ENCODE assay signal across 5 worm cellular contexts in genomic region chrX:8083919-8084318, ce11.
TF ChIP-seq lines count a peak whose summit lies in the region.

Gene K07E3.4, minus strand, starts transcription at chrX:8084018.

TF ChIP-seq in whole organism, L1 larva, 84 proteins besides CTCF, POLR2A, EP300 and RAD21 (continued from another document and continues in another):
- peak; percentile 87 for TF ChIP-seq blmp-1 (tag; optimal IDR thresholded peaks at IDR 0.05; lab: Kevin White, UChicago)
- peak; percentile 67 for TF ChIP-seq mep-1 (tag; optimal IDR thresholded peaks at IDR 0.05; lab: Kevin White, UChicago)
- TF ChIP-seq ceh-88 (GFP tag; IDR thresholded peaks at IDR 0.05; lab: Robert Waterston, UW) = no peak
- TF ChIP-seq unc-62 (GFP tag; optimal IDR thresholded peaks at IDR 0.05; lab: Kevin White, UChicago) = no peak
- TF ChIP-seq lin-35 (GFP tag; optimal IDR thresholded peaks at IDR 0.05; lab: Kevin White, UChicago) = peak; percentile 10 to 76
- no peak for TF ChIP-seq pqm-1 (tag; optimal IDR thresholded peaks at IDR 0.05; lab: Kevin White, UChicago)
- peak in 5 of 6 experiments; percentile 27 to 88 (median 80) for TF ChIP-seq elt-3 (tag; optimal IDR thresholded peaks at IDR 0.05; lab: Kevin White, UChicago)
- TF ChIP-seq unc-98 (GFP tag; IDR thresholded peaks at IDR 0.05; lab: Robert Waterston, UW) = no peak
- peak; percentile 91 for TF ChIP-seq nhr-20 (tag; optimal IDR thresholded peaks at IDR 0.05; lab: Kevin White, UChicago)
- TF ChIP-seq aha-1 (tag; optimal IDR thresholded peaks at IDR 0.05; lab: Kevin White, UChicago) = no peak
- peak; percentile 88 for TF ChIP-seq nhr-90 (tag; optimal IDR thresholded peaks at IDR 0.05; lab: Kevin White, UChicago; ENCODE audit: poor library complexity)
- peak; percentile 86 for TF ChIP-seq nhr-71 (tag; optimal IDR thresholded peaks at IDR 0.05; lab: Kevin White, UChicago)
- TF ChIP-seq lin-14 (GFP tag; optimal IDR thresholded peaks at IDR 0.05; lab: Kevin White, UChicago) = peak; percentile 90
- TF ChIP-seq ztf-4 (tag; optimal IDR thresholded peaks at IDR 0.05; lab: Kevin White, UChicago) = peak; percentile 39
- TF ChIP-seq ama-1 (optimal IDR thresholded peaks at IDR 0.05; lab: Kevin White, UChicago) = peak; percentile 14
- TF ChIP-seq nhr-19 (GFP tag; conservative IDR thresholded peaks at IDR 0.05; lab: Robert Waterston, UW) = peak; percentile 54
- peak; percentile 52 for TF ChIP-seq jun-1 (tag; optimal IDR thresholded peaks at IDR 0.05; lab: Kevin White, UChicago)
- TF ChIP-seq skn-1 (tag; optimal IDR thresholded peaks at IDR 0.05; lab: Kevin White, UChicago) = no peak
- TF ChIP-seq grh-1 (GFP tag; IDR thresholded peaks at IDR 0.05; lab: Robert Waterston, UW) = peak; percentile 57
- peak; percentile 58 for TF ChIP-seq nhr-47 (tag; optimal IDR thresholded peaks at IDR 0.05; lab: Kevin White, UChicago)
- TF ChIP-seq F16B12.6 (tag; optimal IDR thresholded peaks at IDR 0.05; lab: Kevin White, UChicago) = no peak
- TF ChIP-seq tbx-2 (tag; optimal IDR thresholded peaks at IDR 0.05; lab: Kevin White, UChicago) = peak; percentile 57
- peak; percentile 78 for TF ChIP-seq elt-2 (tag; optimal IDR thresholded peaks at IDR 0.05; lab: Kevin White, UChicago)
- peak; percentile 29 to 40 for TF ChIP-seq lsy-2 (tag; optimal IDR thresholded peaks at IDR 0.05; lab: Kevin White, UChicago)
- TF ChIP-seq nhr-85 (tag; lab: Kevin White, UChicago) = peak; percentile 98
- no peak for TF ChIP-seq sup-37 (GFP tag; optimal IDR thresholded peaks at IDR 0.05; lab: Kevin White, UChicago)

TF ChIP-seq in whole organism, L2 larva, 48 proteins besides CTCF, POLR2A, EP300 and RAD21 (continued from another document):
- TF ChIP-seq ztf-11 (tag; optimal IDR thresholded peaks at IDR 0.05; lab: Kevin White, UChicago) (no peak), lin-11 (tag; optimal IDR thresholded peaks at IDR 0.05; lab: Kevin White, UChicago) (peak; percentile 5), ama-1 (optimal IDR thresholded peaks at IDR 0.05; lab: Kevin White, UChicago) (peak; percentile 40), nhr-21 (tag; optimal IDR thresholded peaks at IDR 0.05; lab: Kevin White, UChicago) (peak; percentile 78), lsy-2 (tag; optimal IDR thresholded peaks at IDR 0.05; lab: Kevin White, UChicago) (peak in 1 of 2 experiments; percentile 37), ZK546.5 (tag; optimal IDR thresholded peaks at IDR 0.05; lab: Kevin White, UChicago) (no peak), nhr-12 (tag; optimal IDR thresholded peaks at IDR 0.05; lab: Kevin White, UChicago) (no peak), ztf-4 (tag; optimal IDR thresholded peaks at IDR 0.05; lab: Kevin White, UChicago) (no peak), unc-55 (GFP tag; optimal IDR thresholded peaks at IDR 0.05; lab: Kevin White, UChicago) (no peak), unc-62 (GFP tag; optimal IDR thresholded peaks at IDR 0.05; lab: Kevin White, UChicago) (no peak), sma-9 (GFP tag; optimal IDR thresholded peaks at IDR 0.05; lab: Kevin White, UChicago) (peak; percentile 90), sma-9 (tag; optimal IDR thresholded peaks at IDR 0.05; lab: Kevin White, UChicago) (no peak), F13H6.1 (tag; optimal IDR thresholded peaks at IDR 0.05; lab: Kevin White, UChicago) (peak; percentile 59), mdl-1 (tag; optimal IDR thresholded peaks at IDR 0.05; lab: Kevin White, UChicago) (peak; percentile 59 to 90), alr-1 (tag; optimal IDR thresholded peaks at IDR 0.05; lab: Kevin White, UChicago) (no peak), ceh-16 (tag; optimal IDR thresholded peaks at IDR 0.05; lab: Kevin White, UChicago) (peak; percentile 74)

TF ChIP-seq in whole organism, L3 larva, 47 proteins besides CTCF, POLR2A, EP300 and RAD21 (continued from another document):
- TF ChIP-seq ztf-4 (tag; optimal IDR thresholded peaks at IDR 0.05; lab: Kevin White, UChicago) (no peak), lsy-12 (tag; optimal IDR thresholded peaks at IDR 0.05; lab: Kevin White, UChicago) (no peak), nfya-1 (tag; optimal IDR thresholded peaks at IDR 0.05; lab: Kevin White, UChicago; ENCODE audit: insufficient read depth) (peak; percentile 43), elt-2 (tag; optimal IDR thresholded peaks at IDR 0.05; lab: Kevin White, UChicago) (peak; percentile 78), nhr-23 (tag; optimal IDR thresholded peaks at IDR 0.05; lab: Kevin White, UChicago) (peak; percentile 67), hmg-11 (tag; optimal IDR thresholded peaks at IDR 0.05; lab: Kevin White, UChicago) (no peak), aly-2 (tag; optimal IDR thresholded peaks at IDR 0.05; lab: Kevin White, UChicago) (no peak), nhr-237 (tag; optimal IDR thresholded peaks at IDR 0.05; lab: Kevin White, UChicago) (no peak), lin-39 (tag; optimal IDR thresholded peaks at IDR 0.05; lab: Kevin White, UChicago) (no peak), jun-1 (tag; optimal IDR thresholded peaks at IDR 0.05; lab: Kevin White, UChicago) (peak; percentile 53), elt-1 (tag; optimal IDR thresholded peaks at IDR 0.05; lab: Kevin White, UChicago) (peak; percentile 85), unc-62 (GFP tag; optimal IDR thresholded peaks at IDR 0.05; lab: Kevin White, UChicago) (no peak), elt-3 (tag; optimal IDR thresholded peaks at IDR 0.05; lab: Kevin White, UChicago) (peak in 1 of 3 experiments; percentile 62), lin-15B (tag; optimal IDR thresholded peaks at IDR 0.05; lab: Kevin White, UChicago) (no peak), sea-2 (GFP tag; optimal IDR thresholded peaks at IDR 0.05; lab: Kevin White, UChicago) (no peak), nhr-76 (tag; optimal IDR thresholded peaks at IDR 0.05; lab: Kevin White, UChicago) (peak; percentile 14), nhr-43 (tag; optimal IDR thresholded peaks at IDR 0.05; lab: Kevin White, UChicago; ENCODE audit: poor library complexity, severe bottlenecking) (peak; percentile 78), ceh-82 (tag; optimal IDR thresholded peaks at IDR 0.05; lab: Kevin White, UChicago) (no peak), pqm-1 (tag; optimal IDR thresholded peaks at IDR 0.05; lab: Kevin White, UChicago) (peak; percentile 71), fkh-2 (tag; optimal IDR thresholded peaks at IDR 0.05; lab: Kevin White, UChicago) (no peak), nhr-11 (tag; optimal IDR thresholded peaks at IDR 0.05; lab: Kevin White, UChicago) (no peak)

TF ChIP-seq in whole organism, L4 larva, 104 proteins besides CTCF, POLR2A, EP300 and RAD21 (continued from another document and continues in another):
- TF ChIP-seq madf-9 (GFP tag; conservative IDR thresholded peaks at IDR 0.05; lab: Robert Waterston, UW) = no peak
- TF ChIP-seq daf-16 (GFP tag; optimal IDR thresholded peaks at IDR 0.05; lab: Kevin White, UChicago) = no peak
- TF ChIP-seq daf-16 (tag; optimal IDR thresholded peaks at IDR 0.05; lab: Kevin White, UChicago) = peak; percentile 86
- peak; percentile 84 for TF ChIP-seq dve-1 (tag; optimal IDR thresholded peaks at IDR 0.05; lab: Kevin White, UChicago; ENCODE audit: insufficient read depth)
- TF ChIP-seq T26A8.4 (GFP tag; IDR thresholded peaks at IDR 0.05; lab: Robert Waterston, UW) = no peak
- peak; percentile 54 for TF ChIP-seq nhr-77 (tag; optimal IDR thresholded peaks at IDR 0.05; lab: Kevin White, UChicago)
- peak; percentile 51 for TF ChIP-seq gei-8 (GFP tag; optimal IDR thresholded peaks at IDR 0.05; lab: Kevin White, UChicago)
- TF ChIP-seq mep-1 (tag; optimal IDR thresholded peaks at IDR 0.05; lab: Kevin White, UChicago) = peak; percentile 82
- peak in 1 of 2 experiments; percentile 55 for TF ChIP-seq hif-1 (tag; optimal IDR thresholded peaks at IDR 0.05; lab: Kevin White, UChicago)
- TF ChIP-seq unc-39 (tag; optimal IDR thresholded peaks at IDR 0.05; lab: Kevin White, UChicago) = no peak
- TF ChIP-seq spr-1 (tag; optimal IDR thresholded peaks at IDR 0.05; lab: Kevin White, UChicago) = peak; percentile 22
- TF ChIP-seq dmd-6 (GFP tag; IDR thresholded peaks at IDR 0.05; lab: Robert Waterston, UW) = peak; percentile 70
- peak; percentile 9 for TF ChIP-seq lin-13 (GFP tag; optimal IDR thresholded peaks at IDR 0.05; lab: Kevin White, UChicago)
- TF ChIP-seq ces-1 (GFP tag; optimal IDR thresholded peaks at IDR 0.05; lab: Kevin White, UChicago) = no peak
- no peak for TF ChIP-seq F10B5.3 (tag; optimal IDR thresholded peaks at IDR 0.05; lab: Kevin White, UChicago)
- TF ChIP-seq aly-2 (tag; optimal IDR thresholded peaks at IDR 0.05; lab: Kevin White, UChicago) = no peak
- no peak for TF ChIP-seq daf-19 (GFP tag; conservative IDR thresholded peaks at IDR 0.05; lab: Robert Waterston, UW)
- no peak for TF ChIP-seq pha-4 (GFP tag; IDR thresholded peaks at IDR 0.05; lab: Robert Waterston, UW)
- TF ChIP-seq pha-4 (tag; optimal IDR thresholded peaks at IDR 0.05; lab: Kevin White, UChicago) = no peak
- no peak for TF ChIP-seq zfp-2 (tag; optimal IDR thresholded peaks at IDR 0.05; lab: Kevin White, UChicago)
- no peak for TF ChIP-seq Y5F2A.4 (GFP tag; optimal IDR thresholded peaks at IDR 0.05; lab: Kevin White, UChicago)
- no peak for TF ChIP-seq nhr-41 (GFP tag; IDR thresholded peaks at IDR 0.05; lab: Robert Waterston, UW)
- TF ChIP-seq ceh-82 (tag; optimal IDR thresholded peaks at IDR 0.05; lab: Kevin White, UChicago) = no peak
- no peak for TF ChIP-seq ctbp-1 (GFP tag; IDR thresholded peaks at IDR 0.05; lab: Robert Waterston, UW)
- no peak for TF ChIP-seq tag-97 (GFP tag; IDR thresholded peaks at IDR 0.05; lab: Robert Waterston, UW)
- no peak for TF ChIP-seq skn-1 (tag; optimal IDR thresholded peaks at IDR 0.05; lab: Kevin White, UChicago)
- TF ChIP-seq T20F7.1 (GFP tag; optimal IDR thresholded peaks at IDR 0.05; lab: Kevin White, UChicago) = peak; percentile 26
- peak; percentile 78 for TF ChIP-seq mxl-3 (GFP tag; optimal IDR thresholded peaks at IDR 0.05; lab: Kevin White, UChicago)
- peak; percentile 95 for TF ChIP-seq hlh-30 (tag; optimal IDR thresholded peaks at IDR 0.05; lab: Kevin White, UChicago; ENCODE audit: insufficient read depth)
- TF ChIP-seq attf-4 (tag; optimal IDR thresholded peaks at IDR 0.05; lab: Kevin White, UChicago) = no peak
- no peak for TF ChIP-seq Y75B8A.6 (GFP tag; IDR thresholded peaks at IDR 0.05; lab: Robert Waterston, UW)
- TF ChIP-seq R02D3.7 (tag; optimal IDR thresholded peaks at IDR 0.05; lab: Kevin White, UChicago) = no peak
- peak in 1 of 2 experiments; percentile 77 for TF ChIP-seq unc-62 (GFP tag; optimal IDR thresholded peaks at IDR 0.05 in 1 of 2; lab: Kevin White, UChicago)
- TF ChIP-seq unc-62 (tag; optimal IDR thresholded peaks at IDR 0.05; lab: Kevin White, UChicago) = no peak
- TF ChIP-seq sdz-12 (GFP tag; optimal IDR thresholded peaks at IDR 0.05; lab: Kevin White, UChicago) = no peak
- TF ChIP-seq Y48G9A.11 (GFP tag; IDR thresholded peaks at IDR 0.05; lab: Robert Waterston, UW) = no peak
- TF ChIP-seq F44E2.7 (GFP tag; IDR thresholded peaks at IDR 0.05; lab: Robert Waterston, UW) = no peak
- peak; percentile 50 for TF ChIP-seq mes-2 (tag; optimal IDR thresholded peaks at IDR 0.05; lab: Kevin White, UChicago; ENCODE audit: poor library complexity, severe bottlenecking)
- TF ChIP-seq fos-1 (tag; optimal IDR thresholded peaks at IDR 0.05; lab: Kevin White, UChicago) = no peak
- TF ChIP-seq ztf-7 (tag; optimal IDR thresholded peaks at IDR 0.05; lab: Kevin White, UChicago) = no peak

TF ChIP-seq in whole organism, young adult, 124 proteins besides CTCF, POLR2A, EP300 and RAD21 (continued from another document and continues in another):
- TF ChIP-seq ceh-91 (GFP tag; IDR thresholded peaks at IDR 0.05; lab: Robert Waterston, UW) = no peak
- peak; percentile 26 for TF ChIP-seq tbp1 (GFP tag; optimal IDR thresholded peaks at IDR 0.05; lab: Kevin White, UChicago)
- no peak for TF ChIP-seq egl-44 (GFP tag; IDR thresholded peaks at IDR 0.05; lab: Robert Waterston, UW)
- no peak for TF ChIP-seq ztf-18 (tag; optimal IDR thresholded peaks at IDR 0.05; lab: Kevin White, UChicago)
- TF ChIP-seq unc-130 (GFP tag; optimal IDR thresholded peaks at IDR 0.05; lab: Kevin White, UChicago) = no peak
- no peak for TF ChIP-seq hlh-12 (tag; optimal IDR thresholded peaks at IDR 0.05; lab: Kevin White, UChicago)
- TF ChIP-seq lin-40 (tag; optimal IDR thresholded peaks at IDR 0.05; lab: Kevin White, UChicago) = peak; percentile 66
- TF ChIP-seq dpff-1 (tag; optimal IDR thresholded peaks at IDR 0.05; lab: Kevin White, UChicago) = no peak
- no peak for TF ChIP-seq F37B4.10 (GFP tag; IDR thresholded peaks at IDR 0.05; lab: Robert Waterston, UW)
- TF ChIP-seq rcor-1 (GFP tag; IDR thresholded peaks at IDR 0.05; lab: Robert Waterston, UW) = no peak
- peak; percentile 22 for TF ChIP-seq madf-10 (tag; optimal IDR thresholded peaks at IDR 0.05; lab: Kevin White, UChicago)
- no peak for TF ChIP-seq ekl-4 (GFP tag; IDR thresholded peaks at IDR 0.05; lab: Robert Waterston, UW)
- TF ChIP-seq attf-3 (GFP tag; conservative IDR thresholded peaks at IDR 0.05; lab: Robert Waterston, UW) = no peak
- TF ChIP-seq hlh-26 (GFP tag; conservative IDR thresholded peaks at IDR 0.05; lab: Robert Waterston, UW) = no peak
- TF ChIP-seq ceh-58 (GFP tag; IDR thresholded peaks at IDR 0.05; lab: Robert Waterston, UW) = no peak
- TF ChIP-seq sptf-2 (GFP tag; optimal IDR thresholded peaks at IDR 0.05; lab: Kevin White, UChicago) = no peak
- no peak for TF ChIP-seq him-1 (tag; optimal IDR thresholded peaks at IDR 0.05; lab: Kevin White, UChicago)
- no peak for TF ChIP-seq lsl-1 (GFP tag; optimal IDR thresholded peaks at IDR 0.05; lab: Kevin White, UChicago)
- no peak for TF ChIP-seq mel-28 (tag; optimal IDR thresholded peaks at IDR 0.05; lab: Kevin White, UChicago; ENCODE audit: borderline replicate concordance)
- TF ChIP-seq nfya-1 (tag; optimal IDR thresholded peaks at IDR 0.05; lab: Kevin White, UChicago; ENCODE audit: borderline replicate concordance, insufficient read depth) = no peak
- TF ChIP-seq madf-8 (GFP tag; conservative IDR thresholded peaks at IDR 0.05; lab: Robert Waterston, UW) = no peak
- no peak for TF ChIP-seq snpc-3.4 (tag; optimal IDR thresholded peaks at IDR 0.05; lab: Kevin White, UChicago)
- no peak for TF ChIP-seq K12H6.12 (tag; optimal IDR thresholded peaks at IDR 0.05; lab: Kevin White, UChicago)
- no peak for TF ChIP-seq ceh-40 (GFP tag; IDR thresholded peaks at IDR 0.05; lab: Robert Waterston, UW)
- TF ChIP-seq ztf-26 (tag; optimal IDR thresholded peaks at IDR 0.05; lab: Kevin White, UChicago) = peak; percentile 70
- TF ChIP-seq hmg-20 (GFP tag; IDR thresholded peaks at IDR 0.05; lab: Robert Waterston, UW) = no peak
- TF ChIP-seq rec-8 (tag; optimal IDR thresholded peaks at IDR 0.05; lab: Kevin White, UChicago) = no peak
- no peak for TF ChIP-seq Y95B8A.8 (GFP tag; IDR thresholded peaks at IDR 0.05; lab: Robert Waterston, UW)
- TF ChIP-seq akir-1 (GFP tag; optimal IDR thresholded peaks at IDR 0.05; lab: Kevin White, UChicago) = no peak
- TF ChIP-seq hrde-1 (tag; optimal IDR thresholded peaks at IDR 0.05; lab: Kevin White, UChicago; ENCODE audit: borderline replicate concordance) = no peak
- TF ChIP-seq nfyb-1 (GFP tag; IDR thresholded peaks at IDR 0.05; lab: Robert Waterston, UW) = 0 out of 2 replicates have a peak, but pooled peaks have one; percentile 38
- TF ChIP-seq nfya-2 (GFP tag; IDR thresholded peaks at IDR 0.05; lab: Robert Waterston, UW) = no peak
- peak; percentile 64 for TF ChIP-seq nhr-80 (tag; optimal IDR thresholded peaks at IDR 0.05; lab: Kevin White, UChicago)
- no peak for TF ChIP-seq ama-1 (optimal IDR thresholded peaks at IDR 0.05; lab: Kevin White, UChicago)
- TF ChIP-seq ama-1 (GFP tag; optimal IDR thresholded peaks at IDR 0.05; lab: Kevin White, UChicago) = no peak
- TF ChIP-seq cebp-2 (GFP tag; IDR thresholded peaks at IDR 0.05; lab: Robert Waterston, UW) = no peak
- TF ChIP-seq tbx-9 (tag; optimal IDR thresholded peaks at IDR 0.05; lab: Kevin White, UChicago; ENCODE audit: borderline replicate concordance) = no peak
- TF ChIP-seq T26A5.8 (tag; optimal IDR thresholded peaks at IDR 0.05; lab: Kevin White, UChicago) = no peak
- TF ChIP-seq sdz-38 (tag; optimal IDR thresholded peaks at IDR 0.05; lab: Kevin White, UChicago) = no peak
- TF ChIP-seq ztf-28 (GFP tag; IDR thresholded peaks at IDR 0.05; lab: Robert Waterston, UW) = no peak
- no peak for TF ChIP-seq F22D6.2 (tag; optimal IDR thresholded peaks at IDR 0.05; lab: Kevin White, UChicago)
- TF ChIP-seq tlf-1 (GFP tag; optimal IDR thresholded peaks at IDR 0.05; lab: Kevin White, UChicago) = peak; percentile 19
- no peak for TF ChIP-seq F55B11.4 (tag; optimal IDR thresholded peaks at IDR 0.05; lab: Kevin White, UChicago; ENCODE audit: borderline replicate concordance, insufficient read depth)
- no peak for TF ChIP-seq bed-1 (GFP tag; IDR thresholded peaks at IDR 0.05; lab: Robert Waterston, UW)
- no peak for TF ChIP-seq F49E8.2 (tag; optimal IDR thresholded peaks at IDR 0.05; lab: Kevin White, UChicago; ENCODE audit: insufficient read depth)
- TF ChIP-seq hsf-1 (GFP tag; IDR thresholded peaks at IDR 0.05; lab: Robert Waterston, UW) = no peak
